Worm (Caenorhabditis elegans) whole organism, midembryonic: ENCODE results near the gene gly-9.

ENCODE experiments used
- T22C8.4 ChIP-seq: fragments of 200-800 bp; sonication (Bioruptor generic); IDR thresholded peaks from 2 replicates; pipeline ENCODE4 v1.3.6; 2022; ENCODE audit warnings: missing genetic modification characterization, missing compliant biosample characterization
- cog-1 ChIP-seq: sonication (generic microtip); optimal IDR thresholded peaks from 2 replicates; lab custom pipeline; 2016; ENCODE audit warnings: missing genetic modification characterization, missing compliant biosample characterization
- flt-1 ChIP-seq: fragments of 200-800 bp; sonication (Bioruptor generic); IDR thresholded peaks from 2 replicates; pipeline ENCODE4 v1.3.6; 2022; ENCODE audit warnings: missing genetic modification characterization, missing compliant biosample characterization
- klf-2 ChIP-seq: fragments of 200-800 bp; sonication (Bioruptor generic); conservative IDR thresholded peaks from 2 replicates; pipeline ENCODE4 v1.3.6; 2022; ENCODE audit warnings: missing genetic modification reagents, missing genetic modification characterization, missing compliant biosample characterization
- med-1 ChIP-seq: sonication (generic microtip); optimal IDR thresholded peaks from 2 replicates; lab custom pipeline; 2017; ENCODE audit warnings: missing genetic modification characterization, mild to moderate bottlenecking, missing compliant biosample characterization, antibody characterized with exemption, missing genetic modification reagents; ENCODE audit not compliant: insufficient read depth
- ref-1 ChIP-seq: fragments of 200-800 bp; sonication (Bioruptor generic); conservative IDR thresholded peaks from 2 replicates; pipeline ENCODE4 v1.3.6; 2022; ENCODE audit warnings: missing genetic modification reagents, missing genetic modification characterization, missing compliant biosample characterization
- tab-1 ChIP-seq: fragments of 200-800 bp; sonication (Bioruptor generic); IDR thresholded peaks from 2 replicates; pipeline ENCODE4 v1.3.6; 2022; ENCODE audit warnings: missing genetic modification characterization, missing compliant biosample characterization
- ztf-23 ChIP-seq: fragments of 200-800 bp; sonication (Bioruptor generic); IDR thresholded peaks from 2 replicates; pipeline ENCODE4 v1.3.6; 2022; ENCODE audit warnings: missing genetic modification reagents, missing genetic modification characterization, missing compliant biosample characterization
- ztf-29 ChIP-seq: fragments of 200-800 bp; sonication (Bioruptor generic); IDR thresholded peaks from 2 replicates; pipeline ENCODE4 v1.3.6; 2022; ENCODE audit warnings: missing genetic modification reagents, missing genetic modification characterization, missing compliant biosample characterization

- TF ChIP-seq ztf-29 (GFP tag; lab: Robert Waterston, UW) (no peak), ref-1 (GFP tag; lab: Robert Waterston, UW) (no peak), flt-1 (GFP tag; lab: Robert Waterston, UW) (no peak), T22C8.4 (GFP tag; lab: Robert Waterston, UW) (no peak), cog-1 (no peak), tab-1 (GFP tag; lab: Robert Waterston, UW) (no peak), klf-2 (GFP tag; lab: Robert Waterston, UW) (no peak), ztf-23 (no peak), med-1 (GFP tag; lab: Kevin White, UChicago) (no peak)
Measured at ce11 chrIII:11337627-11338026, 47.2 kb upstream of the gly-9 start.
